Worm (Caenorhabditis elegans) whole organism, mixed stage, embryonic: Measurements from ENCODE around the gene twk-7.

ENCODE experiments used
- lin-13 ChIP-seq: fragments of 150-350 bp; optimal IDR thresholded peaks from 2 replicates; lab custom pipeline; 2014; ENCODE audit warnings: missing biosample characterization, missing genetic modification characterization
- nhr-28 ChIP-seq: fragments of 150-350 bp; optimal IDR thresholded peaks from 2 replicates; lab custom pipeline; 2014; ENCODE audit warnings: missing biosample characterization, missing genetic modification characterization
- sptf-1 ChIP-seq: sonication (generic microtip); optimal IDR thresholded peaks from 2 replicates; lab custom pipeline; 2017; ENCODE audit warnings: mild to moderate bottlenecking, missing genetic modification characterization, moderate library complexity, missing compliant biosample characterization

DNA sequence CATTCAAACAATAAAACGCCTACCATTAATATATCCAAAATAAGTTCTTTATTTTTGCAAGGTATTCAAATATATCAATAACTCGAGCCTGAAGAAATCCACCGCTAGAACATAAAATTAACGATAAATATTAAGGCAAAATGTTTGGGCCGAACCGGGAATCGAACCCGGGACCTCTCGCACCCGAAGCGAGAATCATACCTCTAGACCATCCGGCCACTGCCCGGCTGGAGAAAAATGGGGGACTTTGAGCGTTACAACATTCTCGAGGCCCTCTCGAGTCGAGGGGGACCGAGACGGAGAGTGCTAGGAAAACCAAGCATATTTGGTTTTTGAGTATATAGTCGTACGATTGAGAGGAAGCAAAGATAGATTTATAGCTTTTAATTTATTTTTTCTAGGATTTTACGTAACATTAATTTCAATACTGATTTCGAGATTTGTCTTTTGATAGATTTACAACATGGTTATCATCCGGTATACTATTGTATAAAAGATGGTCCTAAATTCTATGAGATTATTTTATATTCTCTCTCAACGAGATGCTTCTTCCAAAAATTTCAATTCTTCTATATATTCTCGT, 6.8 kb upstream of the twk-7 start, which contains the start of gene flp-23:
- TF ChIP-seq nhr-28 (tag; lab: Kevin White, UChicago) (no peak), lin-13 (tag; lab: Kevin White, UChicago) (no peak), sptf-1 (peak; percentile 88)
